Worm (Caenorhabditis elegans): Measurements from ENCODE around the gene gon-1.
A peak's percentile ranks its signal among the peaks of the same experiment; 100 is the strongest.

DNA sequence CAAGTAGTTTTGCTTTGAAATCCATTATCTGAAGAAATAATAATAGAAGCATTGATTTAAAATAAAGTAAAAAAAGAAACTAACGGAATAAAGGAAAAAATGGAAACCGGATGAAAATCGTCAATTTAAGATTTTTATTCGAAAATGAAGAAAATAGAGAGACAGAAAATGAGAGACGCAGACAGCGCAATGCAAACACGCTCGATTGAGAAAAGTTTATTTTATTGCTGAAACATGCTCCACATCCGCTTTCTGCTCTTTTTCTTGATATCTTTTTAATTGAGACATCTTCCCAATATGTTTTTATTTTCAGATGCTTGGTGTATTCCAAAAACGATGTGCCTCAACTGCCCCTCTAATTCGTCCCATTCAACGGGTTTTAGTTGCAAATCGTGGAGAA lies 69.0 kb downstream of the gon-1 start, which contains the start of the genes prp-18 and mccc-1:
- TF ChIP-seq hlh-15 (tag; optimal IDR thresholded peaks at IDR 0.05) (no peak), lin-11 (tag; optimal IDR thresholded peaks at IDR 0.05) (no peak), dmd-4 (tag; optimal IDR thresholded peaks at IDR 0.05; ENCODE audit: borderline replicate concordance) (no peak), ceh-19 (GFP tag; optimal IDR thresholded peaks at IDR 0.05) (no peak), unc-42 (tag; optimal IDR thresholded peaks at IDR 0.05) (peak; percentile 86), C08G9.2 (tag; optimal IDR thresholded peaks at IDR 0.05) (no peak), ama-1 (optimal IDR thresholded peaks at IDR 0.05) (no peak), ets-4 (tag; optimal IDR thresholded peaks at IDR 0.05) (no peak), sox-2 (GFP tag; IDR thresholded peaks at IDR 0.05) (no peak), rnt-1 (tag; optimal IDR thresholded peaks at IDR 0.05) (no peak), unc-86 (tag; optimal IDR thresholded peaks at IDR 0.05) (no peak)

Measured in whole organism, late embryonic.